Worm (Caenorhabditis elegans) whole organism, L2 larva: ENCODE results near the gene F45E4.6.

Experiments used
- C34F6.9 ChIP-seq: fragments of 150-350 bp; optimal IDR thresholded peaks from 2 replicates; lab custom pipeline; 2014; ENCODE audit warnings: missing biosample characterization, missing genetic modification characterization
- F13H6.1 ChIP-seq: sonication (generic microtip); optimal IDR thresholded peaks from 2 replicates; lab custom pipeline; 2016; ENCODE audit warnings: missing genetic modification characterization, missing compliant biosample characterization
- blmp-1 ChIP-seq: sonication (generic microtip); optimal IDR thresholded peaks from 2 replicates; lab custom pipeline; 2017; ENCODE audit warnings: missing genetic modification characterization, mild to moderate bottlenecking, missing compliant biosample characterization, antibody characterized with exemption, moderate library complexity; ENCODE audit not compliant: insufficient read depth
- fos-1 ChIP-seq: fragments of 150-350 bp; optimal IDR thresholded peaks from 2 replicates; lab custom pipeline; 2014; ENCODE audit warnings: missing biosample characterization, missing genetic modification characterization
- lin-11 ChIP-seq: fragments of 150-350 bp; sonication (generic microtip); optimal IDR thresholded peaks from 2 replicates; lab custom pipeline; 2014; ENCODE audit warnings: missing biosample characterization, missing genetic modification characterization, inconsistent platforms, mixed read lengths
- lsy-2 ChIP-seq, 2 experiments: fragments of 150-350 bp in 1 of 2; sonication (generic microtip) in 1 of 2; optimal IDR thresholded peaks; 2 replicates each; lab custom pipeline; 2014 to 2017; ENCODE audit warnings: missing biosample characterization in 2 of 2, missing genetic modification characterization in 2 of 2
- mdl-1 ChIP-seq, 2 experiments: fragments of 150-350 bp in 1 of 2; sonication (generic microtip) in 1 of 2; optimal IDR thresholded peaks; 2 replicates each; lab custom pipeline; 2017; ENCODE audit warnings: missing biosample characterization in 2 of 2, missing genetic modification characterization in 2 of 2
- nhr-77 ChIP-seq: fragments of 150-350 bp; optimal IDR thresholded peaks from 2 replicates; lab custom pipeline; 2014; ENCODE audit warnings: missing biosample characterization, missing genetic modification characterization
- unc-62 ChIP-seq: fragments of 150-350 bp; optimal IDR thresholded peaks from 2 replicates; lab custom pipeline; 2014; ENCODE audit warnings: missing biosample characterization, missing genetic modification reagents, missing genetic modification characterization
- zag-1 ChIP-seq: fragments of 150-350 bp; optimal IDR thresholded peaks from 2 replicates; lab custom pipeline; 2014; ENCODE audit warnings: missing biosample characterization, missing genetic modification characterization
- ztf-4 ChIP-seq: fragments of 150-350 bp; optimal IDR thresholded peaks from 2 replicates; lab custom pipeline; 2014; ENCODE audit warnings: missing biosample characterization, missing genetic modification characterization

ce11 chrIV:7633020-7633419, 672 bp upstream of the F45E4.6 start, which contains the start of gene plp-1:
- TF ChIP-seq lin-11 (tag; lab: Kevin White, UChicago) (no peak), unc-62 (GFP tag; lab: Kevin White, UChicago) (no peak), F13H6.1 (tag; lab: Kevin White, UChicago) (no peak), nhr-77 (tag; lab: Kevin White, UChicago) (no peak), C34F6.9 (no peak), blmp-1 (tag; lab: Kevin White, UChicago) (no peak), lsy-2 (tag; optimal IDR thresholded peaks at IDR 0.05; lab: Kevin White, UChicago) (no peak), zag-1 (tag; lab: Kevin White, UChicago) (no peak), ztf-4 (tag; lab: Kevin White, UChicago) (no peak), mdl-1 (tag; optimal IDR thresholded peaks at IDR 0.05; lab: Kevin White, UChicago) (no peak), fos-1 (tag; lab: Kevin White, UChicago) (no peak)
